Worm (Caenorhabditis elegans) whole organism, L1 larva: Measurements from ENCODE around the gene F53F4.11.

Experiments
- C16A3.4 ChIP-seq: fragments of 150-350 bp; optimal IDR thresholded peaks from 2 replicates; lab custom pipeline; 2014; ENCODE audit warnings: missing biosample characterization, missing genetic modification characterization
- aha-1 ChIP-seq: fragments of 150-350 bp; optimal IDR thresholded peaks from 2 replicates; lab custom pipeline; 2014; ENCODE audit warnings: missing biosample characterization, missing genetic modification characterization
- alr-1 ChIP-seq: fragments of 200-800 bp; sonication (Bioruptor generic); optimal IDR thresholded peaks from 2 replicates; lab custom pipeline; 2018; ENCODE audit warnings: borderline replicate concordance, mild to moderate bottlenecking, missing genetic modification characterization, missing compliant biosample characterization
- aly-2 ChIP-seq: fragments of 150-350 bp; optimal IDR thresholded peaks from 2 replicates; lab custom pipeline; 2014; ENCODE audit warnings: missing biosample characterization, missing genetic modification characterization
- ama-1 ChIP-seq: fragments of 150-350 bp; optimal IDR thresholded peaks from 2 replicates; lab custom pipeline; 2014
- blmp-1 ChIP-seq: fragments of 150-350 bp; optimal IDR thresholded peaks from 2 replicates; lab custom pipeline; 2014; ENCODE audit warnings: missing biosample characterization, missing genetic modification characterization
- ceh-63 ChIP-seq: fragments of 200-800 bp; sonication (Bioruptor generic); optimal IDR thresholded peaks from 2 replicates; lab custom pipeline; 2018; ENCODE audit warnings: mild to moderate bottlenecking, missing genetic modification characterization, missing compliant biosample characterization
- ceh-82 ChIP-seq, 3 experiments: fragments of 150-350 bp in 1 of 3; sonication (generic microtip) in 2 of 3; optimal IDR thresholded peaks; 2 replicates each; lab custom pipeline; 2014 to 2017; ENCODE audit warnings: missing biosample characterization in 3 of 3, missing genetic modification characterization in 3 of 3
- ceh-88 ChIP-seq: fragments of 200-800 bp; sonication (Bioruptor generic); IDR thresholded peaks from 2 replicates; pipeline ENCODE4 v1.3.6; 2022; ENCODE audit warnings: missing genetic modification characterization, missing compliant biosample characterization
- ces-1 ChIP-seq: fragments of 150-350 bp; optimal IDR thresholded peaks from 2 replicates; lab custom pipeline; 2014; ENCODE audit warnings: missing biosample characterization, missing genetic modification reagents, missing genetic modification characterization
- dpl-1 ChIP-seq, 3 experiments: fragments of 150-350 bp in 2 of 3; sonication (generic microtip) in 1 of 3; optimal IDR thresholded peaks; 2 replicates each; lab custom pipeline; 2014 to 2017; ENCODE audit warnings: missing biosample characterization in 3 of 3, missing genetic modification characterization in 3 of 3, missing genetic modification reagents in 3 of 3
- dsc-1 ChIP-seq: sonication (generic microtip); optimal IDR thresholded peaks from 2 replicates; lab custom pipeline; 2016; ENCODE audit warnings: mild to moderate bottlenecking, missing genetic modification characterization, missing compliant biosample characterization
- efl-1 ChIP-seq, 4 experiments: fragments of 150-350 bp; optimal IDR thresholded peaks in 3 of 4; peaks in 1 of 4; 1 replicate in 1 of 4; 2 replicates in 3 of 4; lab custom pipeline; 2014; ENCODE audit warnings: missing biosample characterization in 2 of 4, missing genetic modification characterization in 2 of 4, missing genetic modification reagents in 2 of 4
- efl-3 ChIP-seq: fragments of 200-800 bp; sonication (Bioruptor generic); optimal IDR thresholded peaks from 2 replicates; lab custom pipeline; 2018; ENCODE audit warnings: mild to moderate bottlenecking, missing genetic modification characterization, missing compliant biosample characterization
- elt-2 ChIP-seq: sonication (generic microtip); optimal IDR thresholded peaks from 2 replicates; lab custom pipeline; 2016; ENCODE audit warnings: missing genetic modification characterization, mild to moderate bottlenecking, inconsistent platforms, missing compliant biosample characterization, missing genetic modification reagents
- elt-3 ChIP-seq, 6 experiments: fragments of 150-350 bp in 1 of 6; sonication (generic microtip); optimal IDR thresholded peaks; 2 replicates each; lab custom pipeline; 2017 to 2018; ENCODE audit warnings: missing biosample characterization in 6 of 6, missing genetic modification characterization in 6 of 6, inconsistent platforms in 1 of 6
- fkh-4 ChIP-seq: sonication (generic microtip); optimal IDR thresholded peaks from 2 replicates; lab custom pipeline; 2016; ENCODE audit warnings: missing compliant biosample characterization, missing genetic modification characterization, borderline replicate concordance
- fkh-8 ChIP-seq: sonication (generic microtip); optimal IDR thresholded peaks from 2 replicates; lab custom pipeline; 2016; ENCODE audit warnings: mild to moderate bottlenecking, missing genetic modification characterization, missing compliant biosample characterization
- fos-1 ChIP-seq: fragments of 150-350 bp; optimal IDR thresholded peaks from 2 replicates; lab custom pipeline; 2014; ENCODE audit warnings: missing biosample characterization, missing genetic modification characterization
- grh-1 ChIP-seq: fragments of 200-800 bp; sonication (Bioruptor generic); IDR thresholded peaks from 2 replicates; pipeline ENCODE4 v1.3.6; 2022; ENCODE audit warnings: missing genetic modification reagents, missing genetic modification characterization, missing compliant biosample characterization
- hlh-17 ChIP-seq: fragments of 200-800 bp; sonication (Bioruptor generic); optimal IDR thresholded peaks from 2 replicates; lab custom pipeline; 2018; ENCODE audit warnings: missing genetic modification characterization, mild to moderate bottlenecking, missing compliant biosample characterization, moderate library complexity, borderline replicate concordance
- hlh-4 ChIP-seq: sonication (generic microtip); optimal IDR thresholded peaks from 2 replicates; lab custom pipeline; 2016; ENCODE audit warnings: mild to moderate bottlenecking, missing genetic modification characterization, missing compliant biosample characterization
- jun-1 ChIP-seq: fragments of 150-350 bp; optimal IDR thresholded peaks from 2 replicates; lab custom pipeline; 2014; ENCODE audit warnings: missing biosample characterization, missing genetic modification reagents, missing genetic modification characterization
- lin-15B ChIP-seq: fragments of 150-350 bp; sonication (generic microtip); optimal IDR thresholded peaks from 3 replicates; lab custom pipeline; 2014; ENCODE audit warnings: missing biosample characterization, missing genetic modification characterization
- lir-3 ChIP-seq: sonication (generic microtip); optimal IDR thresholded peaks from 2 replicates; lab custom pipeline; 2016; ENCODE audit warnings: mild to moderate bottlenecking, missing genetic modification characterization, moderate library complexity, missing compliant biosample characterization; ENCODE audit not compliant: poor library complexity
- lsy-2 ChIP-seq, 2 experiments: fragments of 150-350 bp; optimal IDR thresholded peaks; 2 replicates each; lab custom pipeline; 2014; ENCODE audit warnings: missing biosample characterization in 2 of 2, missing genetic modification characterization in 2 of 2
- mab-9 ChIP-seq: fragments of 200-800 bp; sonication (Bioruptor generic); IDR thresholded peaks from 2 replicates; pipeline ENCODE4 v1.3.6; 2022; ENCODE audit warnings: missing genetic modification reagents, missing genetic modification characterization, missing compliant biosample characterization
- mdl-1 ChIP-seq, 2 experiments: fragments of 150-350 bp; optimal IDR thresholded peaks; 2 replicates each; lab custom pipeline; 2014 to 2017; ENCODE audit warnings: missing biosample characterization in 2 of 2, missing genetic modification characterization in 2 of 2, inconsistent platforms in 1 of 2
- mef-2 ChIP-seq: fragments of 150-350 bp; optimal IDR thresholded peaks from 2 replicates; lab custom pipeline; 2014; ENCODE audit warnings: missing biosample characterization, missing genetic modification characterization
- nhr-12 ChIP-seq: sonication (generic microtip); optimal IDR thresholded peaks from 2 replicates; lab custom pipeline; 2017; ENCODE audit warnings: missing biosample characterization, missing genetic modification characterization
- nhr-19 ChIP-seq: fragments of 200-800 bp; sonication (Bioruptor generic); conservative IDR thresholded peaks from 2 replicates; pipeline ENCODE4 v1.3.6; 2022; ENCODE audit warnings: missing genetic modification characterization, missing compliant biosample characterization
- nhr-237 ChIP-seq: fragments of 150-350 bp; optimal IDR thresholded peaks from 2 replicates; lab custom pipeline; 2014; ENCODE audit warnings: missing biosample characterization, missing genetic modification characterization
- nhr-71 ChIP-seq: sonication (generic microtip); optimal IDR thresholded peaks from 2 replicates; lab custom pipeline; 2016; ENCODE audit warnings: mild to moderate bottlenecking, missing genetic modification characterization, moderate library complexity, missing compliant biosample characterization
- nhr-84 ChIP-seq: sonication (generic microtip); optimal IDR thresholded peaks from 2 replicates; lab custom pipeline; 2017; ENCODE audit warnings: missing biosample characterization, missing genetic modification characterization
- nhr-90 ChIP-seq: sonication (generic microtip); optimal IDR thresholded peaks from 2 replicates; lab custom pipeline; 2016; ENCODE audit warnings: mild to moderate bottlenecking, missing genetic modification characterization, missing compliant biosample characterization; ENCODE audit not compliant: poor library complexity
- pax-3 ChIP-seq: fragments of 200-800 bp; sonication (Bioruptor generic); optimal IDR thresholded peaks from 2 replicates; lab custom pipeline; 2018; ENCODE audit warnings: mild to moderate bottlenecking, missing genetic modification characterization, moderate library complexity, missing compliant biosample characterization
- snu-23 ChIP-seq: sonication (generic microtip); optimal IDR thresholded peaks from 2 replicates; lab custom pipeline; 2016; ENCODE audit warnings: missing genetic modification characterization, missing compliant biosample characterization
- sptf-1 ChIP-seq: fragments of 150-350 bp; optimal IDR thresholded peaks from 2 replicates; lab custom pipeline; 2014; ENCODE audit warnings: missing biosample characterization, missing genetic modification characterization
- sup-37 ChIP-seq: fragments of 200-800 bp; sonication (Bioruptor generic); optimal IDR thresholded peaks from 2 replicates; lab custom pipeline; 2018; ENCODE audit warnings: mild to moderate bottlenecking, missing genetic modification characterization, missing compliant biosample characterization
- swsn-7 ChIP-seq: sonication (generic microtip); optimal IDR thresholded peaks from 2 replicates; lab custom pipeline; 2016; ENCODE audit warnings: missing genetic modification characterization, missing compliant biosample characterization
- tbx-2 ChIP-seq: sonication (generic microtip); optimal IDR thresholded peaks from 2 replicates; lab custom pipeline; 2016; ENCODE audit warnings: missing genetic modification characterization, missing compliant biosample characterization
- tlp-1 ChIP-seq: fragments of 150-350 bp; optimal IDR thresholded peaks from 2 replicates; lab custom pipeline; 2014; ENCODE audit warnings: missing biosample characterization, missing genetic modification characterization
- unc-130 ChIP-seq: fragments of 150-350 bp; optimal IDR thresholded peaks from 2 replicates; lab custom pipeline; 2017; ENCODE audit warnings: missing biosample characterization, missing genetic modification characterization, inconsistent platforms
- unc-30 ChIP-seq: sonication (generic microtip); optimal IDR thresholded peaks from 2 replicates; lab custom pipeline; 2017; ENCODE audit warnings: missing biosample characterization, missing genetic modification characterization
- vab-15 ChIP-seq: sonication (generic microtip); optimal IDR thresholded peaks from 2 replicates; lab custom pipeline; 2017; ENCODE audit warnings: missing genotype, mild to moderate bottlenecking, missing genetic modification characterization, missing compliant biosample characterization
- xbp-1 ChIP-seq: sonication (generic microtip); optimal IDR thresholded peaks from 2 replicates; lab custom pipeline; 2016; ENCODE audit warnings: missing genetic modification characterization, missing compliant biosample characterization
- ztf-11 ChIP-seq, 2 experiments: sonication (generic microtip); optimal IDR thresholded peaks; 2 replicates each; lab custom pipeline; 2016 to 2017; ENCODE audit warnings: missing genetic modification characterization in 2 of 2, missing biosample characterization in 1 of 2, missing compliant biosample characterization in 1 of 2

The F53F4.11 gene

DNA sequence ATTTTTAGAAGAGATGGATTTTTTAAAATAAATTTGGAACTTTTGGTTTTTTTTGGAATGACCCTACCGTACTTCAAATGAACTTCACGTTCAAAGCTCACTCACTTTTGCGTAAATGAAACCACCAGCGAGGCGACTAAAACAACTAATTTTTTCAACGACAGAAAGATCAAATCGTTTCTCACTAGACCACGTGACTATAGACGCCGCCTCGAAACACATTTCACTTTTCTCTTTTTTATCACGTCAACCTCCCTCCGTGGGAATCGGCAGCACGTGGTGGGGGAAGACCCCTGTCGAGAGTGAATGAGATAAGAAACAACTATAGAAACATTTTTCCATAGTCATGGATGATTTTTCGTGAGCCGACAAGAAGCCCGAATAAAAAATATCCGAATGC, 33.0 kb upstream of the F53F4.11 start (continued):
- TF ChIP-seq dpl-1 (GFP tag; optimal IDR thresholded peaks at IDR 0.05; lab: Kevin White, UChicago) (peak; percentile 40 to 75 (median 43)), swsn-7 (tag; lab: Kevin White, UChicago) (peak; percentile 72), fkh-8 (tag; lab: Kevin White, UChicago) (no peak), vab-15 (tag; lab: Kevin White, UChicago) (no peak), aha-1 (tag; lab: Kevin White, UChicago) (peak; percentile 42), lin-15B (tag; lab: Kevin White, UChicago) (no peak), mab-9 (GFP tag; lab: Robert Waterston, UW) (0 out of 2 replicates have a peak, but pooled peaks have one; percentile 32), nhr-237 (no peak), jun-1 (peak; percentile 6), efl-3 (GFP tag; lab: Kevin White, UChicago) (no peak), sup-37 (GFP tag; lab: Kevin White, UChicago) (no peak), blmp-1 (peak; percentile 98), ama-1 (lab: Kevin White, UChicago) (peak; percentile 60), fos-1 (tag; lab: Kevin White, UChicago) (peak; percentile 10), alr-1 (tag; lab: Kevin White, UChicago) (no peak), fkh-4 (tag; lab: Kevin White, UChicago) (peak; percentile 51), efl-1 (optimal IDR thresholded peaks at IDR 0.05; lab: Kevin White, UChicago) (peak; percentile 27 to 44), efl-1 (GFP tag; optimal IDR thresholded peaks at IDR 0.05 in 1 of 2; lab: Kevin White, UChicago) (peak; percentile 18 to 90), lir-3 (tag; lab: Kevin White, UChicago) (peak; percentile 76), C16A3.4 (tag; lab: Kevin White, UChicago) (peak; percentile 54), hlh-4 (tag; lab: Kevin White, UChicago) (no peak), nhr-84 (tag; lab: Kevin White, UChicago) (no peak), mdl-1 (tag; optimal IDR thresholded peaks at IDR 0.05; lab: Kevin White, UChicago) (peak; percentile 18 to 99), grh-1 (GFP tag; lab: Robert Waterston, UW) (peak; percentile 62), unc-130 (peak; percentile 90), unc-30 (no peak), ces-1 (no peak), ztf-11 (tag; optimal IDR thresholded peaks at IDR 0.05; lab: Kevin White, UChicago) (no peak), nhr-12 (tag; lab: Kevin White, UChicago) (no peak), nhr-90 (tag; lab: Kevin White, UChicago) (peak; percentile 89), xbp-1 (tag; lab: Kevin White, UChicago) (peak; percentile 63)

ce11 chrV:13656346-13657254, 32.3 kb upstream of the F53F4.11 start:
- TF ChIP-seq unc-130 (peak; percentile 43), elt-2 (tag; lab: Kevin White, UChicago) (peak; percentile 80), dpl-1 (GFP tag; optimal IDR thresholded peaks at IDR 0.05; lab: Kevin White, UChicago) (peak in 2 of 3 experiments; percentile 23 to 64), fkh-8 (tag; lab: Kevin White, UChicago) (peak; percentile 2), pax-3 (tag; lab: Kevin White, UChicago) (peak; percentile 67), nhr-19 (GFP tag; lab: Robert Waterston, UW) (peak; percentile 62), elt-3 (tag; optimal IDR thresholded peaks at IDR 0.05; lab: Kevin White, UChicago) (peak in 4 of 6 experiments; percentile 24 to 99 (median 78)), dsc-1 (tag; lab: Kevin White, UChicago) (peak; percentile 51), efl-3 (GFP tag; lab: Kevin White, UChicago) (no peak), sptf-1 (tag; lab: Kevin White, UChicago) (no peak), nhr-71 (tag; lab: Kevin White, UChicago) (peak; percentile 81), lsy-2 (tag; optimal IDR thresholded peaks at IDR 0.05; lab: Kevin White, UChicago) (peak; percentile 27 to 46), fos-1 (tag; lab: Kevin White, UChicago) (peak; percentile 23), tlp-1 (tag; lab: Kevin White, UChicago) (no peak), ceh-82 (tag; optimal IDR thresholded peaks at IDR 0.05; lab: Kevin White, UChicago) (no peak), nhr-237 (no peak), mef-2 (no peak), nhr-90 (tag; lab: Kevin White, UChicago) (peak; percentile 83), ceh-88 (GFP tag; lab: Robert Waterston, UW) (peak; percentile 39), aly-2 (no peak), hlh-17 (no peak), tbx-2 (tag; lab: Kevin White, UChicago) (peak; percentile 32), mab-9 (GFP tag; lab: Robert Waterston, UW) (peak; percentile 53; the same call in 1 of the 2 replicates), ceh-63 (GFP tag; lab: Kevin White, UChicago) (no peak), snu-23 (GFP tag; lab: Kevin White, UChicago) (peak; percentile 70)
